Worm (Caenorhabditis elegans) whole organism, L1 larva: ENCODE measurements around the gene clc-11.

Experiments used
- dpl-1 ChIP-seq, 3 experiments: fragments of 150-350 bp in 2 of 3; sonication (generic microtip) in 1 of 3; optimal IDR thresholded peaks; 2 replicates each; lab custom pipeline; 2014 to 2017; ENCODE audit warnings: missing biosample characterization in 3 of 3, missing genetic modification characterization in 3 of 3, missing genetic modification reagents in 3 of 3
- nhr-12 ChIP-seq: sonication (generic microtip); optimal IDR thresholded peaks from 2 replicates; lab custom pipeline; 2017; ENCODE audit warnings: missing biosample characterization, missing genetic modification characterization
- nhr-90 ChIP-seq: sonication (generic microtip); optimal IDR thresholded peaks from 2 replicates; lab custom pipeline; 2016; ENCODE audit warnings: mild to moderate bottlenecking, missing genetic modification characterization, missing compliant biosample characterization; ENCODE audit not compliant: poor library complexity
- sox-4 ChIP-seq: sonication (generic microtip); optimal IDR thresholded peaks from 2 replicates; lab custom pipeline; 2016; ENCODE audit warnings: missing genetic modification characterization, missing compliant biosample characterization

ce11 chrV:16153375-16153774 is 13.9 kb upstream of the clc-11 start, which contains the start of gene str-254:
- TF ChIP-seq nhr-90: no peak
- TF ChIP-seq sox-4 (tag; lab: Kevin White, UChicago): no peak
- no peak for TF ChIP-seq dpl-1 (GFP tag; optimal IDR thresholded peaks at IDR 0.05; lab: Kevin White, UChicago)
- TF ChIP-seq nhr-12 (tag; lab: Kevin White, UChicago): no peak
